Fruit fly (Drosophila melanogaster) whole organism, pupa: Measurements from ENCODE around the gene CG6769.
A peak's percentile ranks its signal among the peaks of the same experiment; 100 is the strongest.

ENCODE experiments used
- CG10348 ChIP-seq: fragments of 200-800 bp; sonication (Bioruptor generic); IDR thresholded peaks from 2 replicates; pipeline ENCODE4 v1.3.6; 2022; ENCODE audit warnings: missing biosample characterization, missing genetic modification characterization
- CG12605 ChIP-seq: fragments of 200-800 bp; sonication (Bioruptor generic); IDR thresholded peaks from 2 replicates; pipeline ENCODE4 v1.3.6; 2022; ENCODE audit warnings: missing biosample characterization, missing genetic modification characterization
- CG13204 ChIP-seq: fragments of 200-800 bp; sonication (Bioruptor generic); optimal IDR thresholded peaks from 2 replicates; lab custom pipeline; 2018; ENCODE audit warnings: missing biosample characterization, mild to moderate bottlenecking, missing genetic modification characterization, moderate library complexity
- CG14655 ChIP-seq: fragments of 200-800 bp; sonication (Bioruptor generic); optimal IDR thresholded peaks from 3 replicates; lab custom pipeline; 2017; ENCODE audit warnings: mild to moderate bottlenecking, missing biosample characterization, missing genetic modification reagents, missing genetic modification characterization
- CG15710 ChIP-seq: fragments of 200-800 bp; sonication (Bioruptor generic); optimal IDR thresholded peaks from 2 replicates; lab custom pipeline; 2018; ENCODE audit warnings: missing biosample characterization, mild to moderate bottlenecking, missing genetic modification characterization, moderate library complexity
- CG17806 ChIP-seq: fragments of 200-800 bp; sonication (Bioruptor generic); optimal IDR thresholded peaks from 2 replicates; lab custom pipeline; 2018; ENCODE audit warnings: missing biosample characterization, mild to moderate bottlenecking, missing genetic modification characterization, moderate library complexity
- CG32121 ChIP-seq: fragments of 200-800 bp; sonication (Bioruptor generic); IDR thresholded peaks from 2 replicates; pipeline ENCODE4 v1.3.6; 2022; ENCODE audit warnings: missing biosample characterization, missing genetic modification characterization
- CG34367 ChIP-seq: fragments of 200-800 bp; sonication (Bioruptor generic); optimal IDR thresholded peaks from 2 replicates; lab custom pipeline; 2018; ENCODE audit warnings: missing biosample characterization, mild to moderate bottlenecking, missing genetic modification characterization
- CG4496 ChIP-seq: fragments of 200-800 bp; sonication (Bioruptor generic); IDR thresholded peaks from 3 replicates; pipeline ENCODE4 v1.3.6; 2022; ENCODE audit warnings: missing biosample characterization, missing genetic modification characterization
- CG8159 ChIP-seq: fragments of 200-800 bp; sonication (Bioruptor generic); optimal IDR thresholded peaks from 3 replicates; lab custom pipeline; 2018; ENCODE audit warnings: missing biosample characterization, mild to moderate bottlenecking, missing genetic modification characterization, moderate library complexity
- CG8301 ChIP-seq: fragments of 200-800 bp; sonication (Bioruptor generic); optimal IDR thresholded peaks from 2 replicates; lab custom pipeline; 2018; ENCODE audit warnings: missing biosample characterization, mild to moderate bottlenecking, missing genetic modification characterization
- CG9948 ChIP-seq: fragments of 200-800 bp; sonication (Bioruptor generic); optimal IDR thresholded peaks from 2 replicates; lab custom pipeline; 2018; ENCODE audit warnings: missing biosample characterization, mild to moderate bottlenecking, missing genetic modification characterization, moderate library complexity
- D1 ChIP-seq: fragments of 200-800 bp; sonication (Bioruptor generic); optimal IDR thresholded peaks from 2 replicates; lab custom pipeline; 2018; ENCODE audit warnings: missing biosample characterization, mild to moderate bottlenecking, missing genetic modification characterization, moderate library complexity
- EcR ChIP-seq: fragments of 200-800 bp; sonication (Bioruptor generic); optimal IDR thresholded peaks from 3 replicates; lab custom pipeline; 2019; ENCODE audit warnings: missing biosample characterization, missing genetic modification characterization, mild to moderate bottlenecking, moderate library complexity, missing genetic modification reagents
- Ets98B ChIP-seq: fragments of 200-800 bp; sonication (Bioruptor generic); IDR thresholded peaks from 2 replicates; pipeline ENCODE4 v1.3.6; 2022; ENCODE audit warnings: missing biosample characterization, missing genetic modification characterization
- Pif1A ChIP-seq: fragments of 200-800 bp; sonication (Bioruptor generic); optimal IDR thresholded peaks from 3 replicates; lab custom pipeline; 2016; ENCODE audit warnings: missing biosample characterization, missing genetic modification characterization
- Pif1B ChIP-seq: fragments of 200-800 bp; sonication (Bioruptor generic); optimal IDR thresholded peaks from 3 replicates; lab custom pipeline; 2016; ENCODE audit warnings: missing biosample characterization, missing genetic modification characterization
- Snoo ChIP-seq: fragments of 200-800 bp; sonication (Bioruptor generic); optimal IDR thresholded peaks from 3 replicates; lab custom pipeline; 2017; ENCODE audit warnings: missing biosample characterization, mild to moderate bottlenecking, missing genetic modification characterization, inconsistent platforms
- fd96Ca ChIP-seq: fragments of 200-800 bp; sonication (Bioruptor generic); IDR thresholded peaks from 3 replicates; pipeline ENCODE4 v1.3.6; 2022; ENCODE audit warnings: missing biosample characterization, missing genetic modification characterization
- gl ChIP-seq: fragments of 200-800 bp; sonication (Bioruptor generic); optimal IDR thresholded peaks from 2 replicates; lab custom pipeline; 2018; ENCODE audit warnings: missing biosample characterization, mild to moderate bottlenecking, missing genetic modification characterization
- rn ChIP-seq: fragments of 200-800 bp; sonication (Bioruptor generic); IDR thresholded peaks from 2 replicates; pipeline ENCODE4 v1.3.6; 2022; ENCODE audit warnings: missing biosample characterization, missing genetic modification characterization

Gene CG6769

dm6 chrX:17907184-17908006 is 46.6 kb downstream of the CG6769 start, which contains the start of the genes CG7772 and Vps4:
Gene CG7772 (minus strand): TSS chrX:17907261.
Gene Vps4 (plus strand): TSS chrX:17907692.
- TF ChIP-seq CG15710 (no peak), CG13204 (no peak), D1 (tag; lab: Kevin White, UChicago) (no peak), CG8301 (no peak), Pif1A (no peak), CG17806 (tag; lab: Kevin White, UChicago) (no peak), rn (no peak), CG34367 (tag; lab: Kevin White, UChicago) (no peak), EcR (GFP tag; lab: Kevin White, UChicago) (no peak), CG10348 (no peak), CG12605 (GFP tag; lab: Robert Waterston, UW) (no peak), CG9948 (tag; lab: Kevin White, UChicago) (no peak), Pif1B (GFP tag; lab: Kevin White, UChicago) (no peak), CG8159 (tag; lab: Kevin White, UChicago) (no peak), Snoo (no peak)
- TF ChIP-seq, all 21 proteins: peak for 0

dm6 chrX:17910606-17910940 is 49.8 kb downstream of the CG6769 start:
- TF ChIP-seq CG4496 (GFP tag; lab: Robert Waterston, UW), result 0 out of 3 replicates have a peak, but pooled peaks have one; percentile 27
- TF ChIP-seq CG8301, result no peak

- TF ChIP-seq fd96Ca (GFP tag; lab: Robert Waterston, UW), result peak; percentile 75; the same call in 2 of the 3 replicates
- no peak for TF ChIP-seq CG10348
- peak; percentile 44 for TF ChIP-seq CG14655 (GFP tag; lab: Kevin White, UChicago)
- peak; percentile 64 for TF ChIP-seq CG34367 (tag; lab: Kevin White, UChicago)
- TF ChIP-seq CG15710, result peak; percentile 71
- TF ChIP-seq CG12605 (GFP tag; lab: Robert Waterston, UW), result peak; percentile 43; the same call in 1 of the 2 replicates
- TF ChIP-seq rn, result peak; percentile 34; the same call in 1 of the 2 replicates
- no peak for TF ChIP-seq D1 (tag; lab: Kevin White, UChicago)
- peak; percentile 49; the same call in 2 of the 3 replicates for TF ChIP-seq CG4496 (GFP tag; lab: Robert Waterston, UW)
- peak; percentile 50 for TF ChIP-seq CG17806 (tag; lab: Kevin White, UChicago)
- TF ChIP-seq CG9948 (tag; lab: Kevin White, UChicago), result peak; percentile 83
- peak; percentile 58 for TF ChIP-seq Snoo
- TF ChIP-seq Pif1A, result peak; percentile 57
- no peak for TF ChIP-seq gl (tag; lab: Kevin White, UChicago)
- TF ChIP-seq CG32121 (GFP tag; lab: Robert Waterston, UW), result peak; percentile 48
- peak; percentile 69 for TF ChIP-seq Pif1B (GFP tag; lab: Kevin White, UChicago)
- peak; percentile 64 for TF ChIP-seq Ets98B (GFP tag; lab: Robert Waterston, UW)
- peak; percentile 64 for TF ChIP-seq CG8159 (tag; lab: Kevin White, UChicago)
- TF ChIP-seq CG8301, result peak; percentile 41
- peak; percentile 34 for TF ChIP-seq CG13204
- no peak for TF ChIP-seq EcR (GFP tag; lab: Kevin White, UChicago)
Measured at dm6 chrX:17910941-17911703, 50.3 kb downstream of the CG6769 start, which contains the start of gene CG6847. Gene CG6847 (plus strand): TSS chrX:17911462.
